Worm (Caenorhabditis elegans) whole organism, mixed stage, embryonic: ENCODE results near the gene mec-4.

Experiments
- blmp-1 ChIP-seq: fragments of 150-350 bp; optimal IDR thresholded peaks from 2 replicates; lab custom pipeline; 2014; ENCODE audit warnings: missing biosample characterization, missing genetic modification characterization
- ceh-39 ChIP-seq: fragments of 150-350 bp; optimal IDR thresholded peaks from 2 replicates; lab custom pipeline; 2014; ENCODE audit warnings: missing biosample characterization, missing genetic modification characterization
- ceh-43 ChIP-seq: fragments of 200-800 bp; sonication (Bioruptor generic); optimal IDR thresholded peaks from 2 replicates; lab custom pipeline; 2018; ENCODE audit warnings: mild to moderate bottlenecking, missing genetic modification characterization, moderate library complexity, missing compliant biosample characterization
- ces-1 ChIP-seq: fragments of 150-350 bp; optimal IDR thresholded peaks from 2 replicates; lab custom pipeline; 2014; ENCODE audit warnings: missing biosample characterization, missing genetic modification reagents, missing genetic modification characterization
- cnd-1 ChIP-seq: fragments of 200-800 bp; sonication (Bioruptor generic); optimal IDR thresholded peaks from 2 replicates; lab custom pipeline; 2018; ENCODE audit warnings: mild to moderate bottlenecking, missing genetic modification characterization, missing compliant biosample characterization
- drap-1 ChIP-seq: fragments of 200-800 bp; sonication (Bioruptor generic); optimal IDR thresholded peaks from 3 replicates; lab custom pipeline; 2018; ENCODE audit warnings: mild to moderate bottlenecking, missing genetic modification characterization, missing compliant biosample characterization
- elt-1 ChIP-seq: sonication (generic microtip); optimal IDR thresholded peaks from 2 replicates; lab custom pipeline; 2017; ENCODE audit warnings: missing genetic modification characterization, mild to moderate bottlenecking, missing compliant biosample characterization, antibody characterized with exemption, moderate library complexity, borderline replicate concordance; ENCODE audit not compliant: insufficient read depth
- elt-3 ChIP-seq: fragments of 150-350 bp; optimal IDR thresholded peaks from 2 replicates; lab custom pipeline; 2014; ENCODE audit warnings: missing biosample characterization, missing genetic modification characterization
- hlh-1 ChIP-seq: fragments of 150-350 bp; optimal IDR thresholded peaks from 2 replicates; lab custom pipeline; 2014; ENCODE audit warnings: missing biosample characterization, missing genetic modification reagents, missing genetic modification characterization
- lin-13 ChIP-seq: fragments of 150-350 bp; optimal IDR thresholded peaks from 2 replicates; lab custom pipeline; 2014; ENCODE audit warnings: missing biosample characterization, missing genetic modification characterization
- lin-32 ChIP-seq: fragments of 200-800 bp; sonication (Bioruptor generic); optimal IDR thresholded peaks from 2 replicates; lab custom pipeline; 2018; ENCODE audit warnings: mild to moderate bottlenecking, missing genetic modification characterization, missing compliant biosample characterization
- lsy-2 ChIP-seq: fragments of 150-350 bp; optimal IDR thresholded peaks from 2 replicates; lab custom pipeline; 2014; ENCODE audit warnings: missing biosample characterization, missing genetic modification characterization
- mab-5 ChIP-seq: fragments of 150-350 bp; optimal IDR thresholded peaks from 2 replicates; lab custom pipeline; 2014; ENCODE audit warnings: missing biosample characterization, missing genetic modification characterization
- mep-1 ChIP-seq: fragments of 150-350 bp; optimal IDR thresholded peaks from 2 replicates; lab custom pipeline; 2017; ENCODE audit warnings: missing biosample characterization, missing genetic modification reagents, missing genetic modification characterization, inconsistent platforms
- mls-2 ChIP-seq: sonication (generic microtip); optimal IDR thresholded peaks from 2 replicates; lab custom pipeline; 2016; ENCODE audit warnings: mild to moderate bottlenecking, missing genetic modification characterization, moderate library complexity, missing compliant biosample characterization
- nhr-12 ChIP-seq: fragments of 150-350 bp; optimal IDR thresholded peaks from 2 replicates; lab custom pipeline; 2014; ENCODE audit warnings: missing biosample characterization, missing genetic modification characterization
- nhr-2 ChIP-seq: fragments of 150-350 bp; optimal IDR thresholded peaks from 2 replicates; lab custom pipeline; 2014; ENCODE audit warnings: missing biosample characterization, missing genetic modification characterization
- nhr-237 ChIP-seq: fragments of 150-350 bp; optimal IDR thresholded peaks from 2 replicates; lab custom pipeline; 2014; ENCODE audit warnings: missing biosample characterization, missing genetic modification characterization
- nhr-28 ChIP-seq: fragments of 150-350 bp; optimal IDR thresholded peaks from 2 replicates; lab custom pipeline; 2014; ENCODE audit warnings: missing biosample characterization, missing genetic modification characterization
- nhr-76 ChIP-seq: sonication (generic microtip); optimal IDR thresholded peaks from 2 replicates; lab custom pipeline; 2017; ENCODE audit warnings: missing biosample characterization, missing genetic modification characterization
- pha-4 ChIP-seq: fragments of 150-350 bp; optimal IDR thresholded peaks from 2 replicates; lab custom pipeline; 2018; ENCODE audit warnings: missing biosample characterization, missing genetic modification reagents, missing genetic modification characterization
- sem-2 ChIP-seq: fragments of 200-800 bp; sonication (Bioruptor generic); optimal IDR thresholded peaks from 2 replicates; lab custom pipeline; 2018; ENCODE audit warnings: mild to moderate bottlenecking, missing genetic modification characterization, missing compliant biosample characterization
- snpc-4 ChIP-seq: fragments of 150-350 bp; optimal IDR thresholded peaks from 2 replicates; lab custom pipeline; 2014; ENCODE audit warnings: missing biosample characterization, missing genetic modification characterization
- tbx-8 ChIP-seq: fragments of 200-800 bp; sonication (Bioruptor generic); optimal IDR thresholded peaks from 2 replicates; lab custom pipeline; 2018; ENCODE audit warnings: mild to moderate bottlenecking, missing genetic modification characterization, moderate library complexity, missing compliant biosample characterization
- unc-120 ChIP-seq: sonication (generic microtip); optimal IDR thresholded peaks from 2 replicates; lab custom pipeline; 2017; ENCODE audit warnings: missing genetic modification characterization, missing compliant biosample characterization; ENCODE audit not compliant: poor library complexity, severe bottlenecking
- unc-39 ChIP-seq: fragments of 150-350 bp; optimal IDR thresholded peaks from 2 replicates; lab custom pipeline; 2014; ENCODE audit warnings: missing biosample characterization, missing genetic modification characterization
- unc-62 ChIP-seq: fragments of 150-350 bp; optimal IDR thresholded peaks from 2 replicates; lab custom pipeline; 2014; ENCODE audit warnings: missing biosample characterization, missing genetic modification reagents, missing genetic modification characterization
- zip-8 ChIP-seq: fragments of 150-350 bp; optimal IDR thresholded peaks from 2 replicates; lab custom pipeline; 2014; ENCODE audit warnings: missing biosample characterization, missing genetic modification characterization
- ztf-11 ChIP-seq: fragments of 150-350 bp; optimal IDR thresholded peaks from 2 replicates; lab custom pipeline; 2014; ENCODE audit warnings: missing biosample characterization, missing genetic modification characterization

mec-4 gene

ce11 chrX:16786021-16786488 is 20.9 kb downstream of the mec-4 start, which contains the start of gene T01C8.2:
TSS of gene T01C8.2 (plus strand) at chrX:16786438.
- TF ChIP-seq ces-1 (no peak), elt-1 (tag; lab: Kevin White, UChicago) (no peak), nhr-12 (tag; lab: Kevin White, UChicago) (no peak)
- TF ChIP-seq, all 35 proteins: peak for 0

- TF ChIP-seq snpc-4 (tag; lab: Kevin White, UChicago): no peak
- no peak for TF ChIP-seq mls-2 (tag; lab: Kevin White, UChicago)
- no peak for TF ChIP-seq nhr-76 (tag; lab: Kevin White, UChicago)
- TF ChIP-seq elt-1 (tag; lab: Kevin White, UChicago): no peak
- TF ChIP-seq lin-13 (tag; lab: Kevin White, UChicago): no peak
- TF ChIP-seq nhr-28: no peak
- no peak for TF ChIP-seq nhr-2
- TF ChIP-seq cnd-1: no peak
- TF ChIP-seq, all 35 proteins: peak for 0
These were observed 22.9 kb downstream of the mec-4 start for ce11 chrX:16784038-16784437.

DNA sequence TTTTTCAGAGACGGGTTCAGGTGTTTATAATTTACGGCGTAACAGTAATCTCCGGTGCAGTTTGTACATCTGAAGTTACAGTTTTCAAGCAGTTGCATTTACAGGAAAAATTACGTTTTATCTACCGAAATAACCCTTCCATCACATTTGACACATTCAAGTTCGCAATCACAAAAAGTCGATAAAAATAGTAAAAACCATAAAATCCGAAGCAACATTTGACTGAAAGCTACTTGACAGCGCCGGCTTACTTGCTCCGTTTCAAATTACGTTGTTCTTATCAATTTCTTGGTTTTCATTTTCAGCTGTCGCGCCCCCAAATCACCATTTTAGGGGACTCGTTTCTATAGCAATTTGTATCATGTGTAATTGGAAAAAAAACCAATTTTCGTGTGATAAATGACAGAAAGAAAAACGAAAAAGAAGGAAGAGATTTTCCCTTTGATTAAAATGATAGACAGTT is 24.1 kb downstream of the mec-4 start, which contains the start of gene T01C8.3:
Gene T01C8.3 (minus strand): TSS at position 413 of the 463 bp plus-strand sequence.
- TF ChIP-seq tbx-8 (GFP tag; lab: Kevin White, UChicago): no peak
- TF ChIP-seq pha-4 (tag; lab: Kevin White, UChicago): no peak
- no peak for TF ChIP-seq unc-62
- no peak for TF ChIP-seq ceh-39 (tag; lab: Kevin White, UChicago)
- no peak for TF ChIP-seq mls-2 (tag; lab: Kevin White, UChicago)
- no peak for TF ChIP-seq drap-1
- TF ChIP-seq unc-39 (tag; lab: Kevin White, UChicago): no peak
- TF ChIP-seq elt-3: no peak
- no peak for TF ChIP-seq lin-13 (tag; lab: Kevin White, UChicago)
- no peak for TF ChIP-seq sem-2 (GFP tag; lab: Kevin White, UChicago)
- no peak for TF ChIP-seq zip-8 (tag; lab: Kevin White, UChicago)
- no peak for TF ChIP-seq nhr-76 (tag; lab: Kevin White, UChicago)
- no peak for TF ChIP-seq mep-1 (tag; lab: Kevin White, UChicago)
- no peak for TF ChIP-seq cnd-1
- TF ChIP-seq hlh-1 (tag; lab: Kevin White, UChicago): no peak
- TF ChIP-seq unc-120 (tag; lab: Kevin White, UChicago): no peak
- no peak for TF ChIP-seq mab-5 (tag; lab: Kevin White, UChicago)
- TF ChIP-seq nhr-2: no peak
- no peak for TF ChIP-seq blmp-1
- no peak for TF ChIP-seq nhr-237 (tag; lab: Kevin White, UChicago)

DNA sequence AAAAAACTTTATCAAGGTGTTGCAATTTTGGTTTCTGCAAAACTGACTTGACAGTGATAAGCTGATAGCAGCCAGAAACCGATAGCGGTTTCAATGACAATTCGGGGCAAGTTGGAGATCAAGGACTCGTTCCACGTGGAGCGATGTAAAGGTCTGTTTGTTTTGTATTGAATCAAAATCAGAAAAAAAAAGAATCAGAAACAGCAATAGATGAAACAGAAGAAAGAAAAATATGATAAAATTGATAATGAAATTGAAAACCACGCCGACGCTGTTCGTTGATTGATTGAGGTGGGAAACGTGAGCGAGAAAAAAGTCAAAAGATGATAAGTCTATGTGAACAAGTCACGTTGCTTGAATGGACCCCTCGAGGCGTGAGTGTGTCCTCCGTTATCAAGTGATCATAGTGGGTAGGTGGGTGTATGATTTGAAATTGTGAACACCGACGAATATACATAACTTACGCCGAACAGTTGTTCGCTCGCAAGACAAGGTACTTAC is 31.5 kb downstream of the mec-4 start:
- TF ChIP-seq hlh-1 (tag; lab: Kevin White, UChicago) (peak; percentile 52), tbx-8 (GFP tag; lab: Kevin White, UChicago) (no peak), pha-4 (tag; lab: Kevin White, UChicago) (no peak), nhr-237 (tag; lab: Kevin White, UChicago) (no peak)

DNA sequence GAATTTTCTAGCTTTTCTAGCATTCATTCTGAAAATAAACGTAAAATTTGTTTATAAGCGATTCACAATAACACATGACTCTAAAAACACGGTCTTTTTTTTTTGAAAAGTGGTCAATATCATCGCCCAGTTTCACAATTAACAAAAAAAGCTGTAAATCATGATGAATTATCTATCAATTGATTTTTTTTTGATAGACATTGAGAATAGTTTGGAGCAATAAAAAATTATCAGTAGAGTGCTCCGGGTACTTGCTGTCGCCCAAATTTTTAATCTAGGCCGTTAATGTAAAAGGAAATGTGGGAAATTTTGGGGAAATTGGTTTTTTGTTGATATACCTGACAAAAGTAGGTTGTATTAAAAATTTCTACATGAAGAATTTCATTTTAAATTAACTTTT is 33.5 kb downstream of the mec-4 start:
- TF ChIP-seq ceh-43 (GFP tag; lab: Kevin White, UChicago) (no peak), unc-62 (no peak), snpc-4 (tag; lab: Kevin White, UChicago) (no peak), drap-1 (no peak), elt-3 (no peak), hlh-1 (tag; lab: Kevin White, UChicago) (no peak), tbx-8 (GFP tag; lab: Kevin White, UChicago) (no peak), lin-32 (GFP tag; lab: Kevin White, UChicago) (no peak), cnd-1 (no peak), ces-1 (no peak), ztf-11 (no peak), mab-5 (tag; lab: Kevin White, UChicago) (no peak), ceh-39 (tag; lab: Kevin White, UChicago) (no peak), blmp-1 (no peak), mep-1 (tag; lab: Kevin White, UChicago) (no peak), lsy-2 (tag; lab: Kevin White, UChicago) (no peak)
